Worm (Caenorhabditis elegans) whole organism, mixed stage, embryonic: ENCODE results near the gene C48B4.10.

Source experiments
- M03D4.4 ChIP-seq: sonication (generic microtip); optimal IDR thresholded peaks from 2 replicates; lab custom pipeline; 2017; ENCODE audit warnings: mild to moderate bottlenecking, missing genetic modification characterization, missing compliant biosample characterization
- blmp-1 ChIP-seq: fragments of 150-350 bp; optimal IDR thresholded peaks from 2 replicates; lab custom pipeline; 2014; ENCODE audit warnings: missing biosample characterization, missing genetic modification characterization
- ceh-39 ChIP-seq: fragments of 150-350 bp; optimal IDR thresholded peaks from 2 replicates; lab custom pipeline; 2014; ENCODE audit warnings: missing biosample characterization, missing genetic modification characterization
- ceh-43 ChIP-seq: fragments of 200-800 bp; sonication (Bioruptor generic); optimal IDR thresholded peaks from 2 replicates; lab custom pipeline; 2018; ENCODE audit warnings: mild to moderate bottlenecking, missing genetic modification characterization, moderate library complexity, missing compliant biosample characterization
- ceh-83 ChIP-seq: fragments of 200-800 bp; sonication (Bioruptor generic); optimal IDR thresholded peaks from 2 replicates; lab custom pipeline; 2018; ENCODE audit warnings: mild to moderate bottlenecking, missing genetic modification characterization, missing compliant biosample characterization
- ces-1 ChIP-seq: fragments of 150-350 bp; optimal IDR thresholded peaks from 2 replicates; lab custom pipeline; 2014; ENCODE audit warnings: missing biosample characterization, missing genetic modification reagents, missing genetic modification characterization
- cnd-1 ChIP-seq: fragments of 200-800 bp; sonication (Bioruptor generic); optimal IDR thresholded peaks from 2 replicates; lab custom pipeline; 2018; ENCODE audit warnings: mild to moderate bottlenecking, missing genetic modification characterization, missing compliant biosample characterization
- drap-1 ChIP-seq: fragments of 200-800 bp; sonication (Bioruptor generic); optimal IDR thresholded peaks from 3 replicates; lab custom pipeline; 2018; ENCODE audit warnings: mild to moderate bottlenecking, missing genetic modification characterization, missing compliant biosample characterization
- elt-1 ChIP-seq: sonication (generic microtip); optimal IDR thresholded peaks from 2 replicates; lab custom pipeline; 2017; ENCODE audit warnings: missing genetic modification characterization, mild to moderate bottlenecking, missing compliant biosample characterization, antibody characterized with exemption, moderate library complexity, borderline replicate concordance; ENCODE audit not compliant: insufficient read depth
- ham-2 ChIP-seq: fragments of 200-800 bp; sonication (Bioruptor generic); optimal IDR thresholded peaks from 2 replicates; lab custom pipeline; 2018; ENCODE audit warnings: mild to moderate bottlenecking, missing genetic modification characterization, missing compliant biosample characterization
- hlh-1 ChIP-seq: fragments of 150-350 bp; optimal IDR thresholded peaks from 2 replicates; lab custom pipeline; 2014; ENCODE audit warnings: missing biosample characterization, missing genetic modification reagents, missing genetic modification characterization
- lin-13 ChIP-seq: fragments of 150-350 bp; optimal IDR thresholded peaks from 2 replicates; lab custom pipeline; 2014; ENCODE audit warnings: missing biosample characterization, missing genetic modification characterization
- lin-32 ChIP-seq: fragments of 200-800 bp; sonication (Bioruptor generic); optimal IDR thresholded peaks from 2 replicates; lab custom pipeline; 2018; ENCODE audit warnings: mild to moderate bottlenecking, missing genetic modification characterization, missing compliant biosample characterization
- lsy-2 ChIP-seq: fragments of 150-350 bp; optimal IDR thresholded peaks from 2 replicates; lab custom pipeline; 2014; ENCODE audit warnings: missing biosample characterization, missing genetic modification characterization
- mab-5 ChIP-seq: fragments of 150-350 bp; optimal IDR thresholded peaks from 2 replicates; lab custom pipeline; 2014; ENCODE audit warnings: missing biosample characterization, missing genetic modification characterization
- mep-1 ChIP-seq: fragments of 150-350 bp; optimal IDR thresholded peaks from 2 replicates; lab custom pipeline; 2017; ENCODE audit warnings: missing biosample characterization, missing genetic modification reagents, missing genetic modification characterization, inconsistent platforms
- mls-2 ChIP-seq: sonication (generic microtip); optimal IDR thresholded peaks from 2 replicates; lab custom pipeline; 2016; ENCODE audit warnings: mild to moderate bottlenecking, missing genetic modification characterization, moderate library complexity, missing compliant biosample characterization
- nhr-12 ChIP-seq: fragments of 150-350 bp; optimal IDR thresholded peaks from 2 replicates; lab custom pipeline; 2014; ENCODE audit warnings: missing biosample characterization, missing genetic modification characterization
- nhr-2 ChIP-seq: fragments of 150-350 bp; optimal IDR thresholded peaks from 2 replicates; lab custom pipeline; 2014; ENCODE audit warnings: missing biosample characterization, missing genetic modification characterization
- nhr-237 ChIP-seq: fragments of 150-350 bp; optimal IDR thresholded peaks from 2 replicates; lab custom pipeline; 2014; ENCODE audit warnings: missing biosample characterization, missing genetic modification characterization
- nhr-76 ChIP-seq: sonication (generic microtip); optimal IDR thresholded peaks from 2 replicates; lab custom pipeline; 2017; ENCODE audit warnings: missing biosample characterization, missing genetic modification characterization
- pha-4 ChIP-seq: fragments of 150-350 bp; optimal IDR thresholded peaks from 2 replicates; lab custom pipeline; 2018; ENCODE audit warnings: missing biosample characterization, missing genetic modification reagents, missing genetic modification characterization
- sem-2 ChIP-seq: fragments of 200-800 bp; sonication (Bioruptor generic); optimal IDR thresholded peaks from 2 replicates; lab custom pipeline; 2018; ENCODE audit warnings: mild to moderate bottlenecking, missing genetic modification characterization, missing compliant biosample characterization
- snpc-4 ChIP-seq: fragments of 150-350 bp; optimal IDR thresholded peaks from 2 replicates; lab custom pipeline; 2014; ENCODE audit warnings: missing biosample characterization, missing genetic modification characterization
- sptf-1 ChIP-seq: sonication (generic microtip); optimal IDR thresholded peaks from 2 replicates; lab custom pipeline; 2017; ENCODE audit warnings: mild to moderate bottlenecking, missing genetic modification characterization, moderate library complexity, missing compliant biosample characterization
- unc-120 ChIP-seq: sonication (generic microtip); optimal IDR thresholded peaks from 2 replicates; lab custom pipeline; 2017; ENCODE audit warnings: missing genetic modification characterization, missing compliant biosample characterization; ENCODE audit not compliant: poor library complexity, severe bottlenecking
- unc-39 ChIP-seq: fragments of 150-350 bp; optimal IDR thresholded peaks from 2 replicates; lab custom pipeline; 2014; ENCODE audit warnings: missing biosample characterization, missing genetic modification characterization
- unc-62 ChIP-seq: fragments of 150-350 bp; optimal IDR thresholded peaks from 2 replicates; lab custom pipeline; 2014; ENCODE audit warnings: missing biosample characterization, missing genetic modification reagents, missing genetic modification characterization
- zip-8 ChIP-seq: fragments of 150-350 bp; optimal IDR thresholded peaks from 2 replicates; lab custom pipeline; 2014; ENCODE audit warnings: missing biosample characterization, missing genetic modification characterization
- ztf-11 ChIP-seq: fragments of 150-350 bp; optimal IDR thresholded peaks from 2 replicates; lab custom pipeline; 2014; ENCODE audit warnings: missing biosample characterization, missing genetic modification characterization

The C48B4.10 gene

ce11 chrIII:9546016-9546659 is 18.2 kb downstream of the C48B4.10 start, which contains the start of gene unc-16:
Gene unc-16, plus strand, starts transcription at chrIII:9546258.
- peak; percentile 91 for TF ChIP-seq pha-4 (tag; lab: Kevin White, UChicago)
- peak; percentile 91 for TF ChIP-seq unc-62 (GFP tag; lab: Kevin White, UChicago)
- peak; percentile 32 for TF ChIP-seq M03D4.4 (tag; lab: Kevin White, UChicago)
- TF ChIP-seq mep-1 (tag; lab: Kevin White, UChicago) = peak; percentile 78
- TF ChIP-seq hlh-1 (tag; lab: Kevin White, UChicago) = peak; percentile 47
- peak; percentile 77 for TF ChIP-seq lin-13 (tag; lab: Kevin White, UChicago)
- peak; percentile 32 for TF ChIP-seq drap-1 (GFP tag; lab: Kevin White, UChicago)
- no peak for TF ChIP-seq zip-8 (tag; lab: Kevin White, UChicago)
- peak; percentile 22 for TF ChIP-seq ham-2 (GFP tag; lab: Kevin White, UChicago)
- no peak for TF ChIP-seq blmp-1 (tag; lab: Kevin White, UChicago)
- peak; percentile 78 for TF ChIP-seq ces-1 (GFP tag; lab: Kevin White, UChicago)
- peak; percentile 98 for TF ChIP-seq lsy-2
- TF ChIP-seq ceh-39 (tag; lab: Kevin White, UChicago) = peak; percentile 47
- no peak for TF ChIP-seq sem-2 (GFP tag; lab: Kevin White, UChicago)
- TF ChIP-seq nhr-237 (tag; lab: Kevin White, UChicago) = peak; percentile 65
- TF ChIP-seq elt-1 (tag; lab: Kevin White, UChicago) = peak; percentile 49
- peak; percentile 27 for TF ChIP-seq unc-120 (tag; lab: Kevin White, UChicago)
- TF ChIP-seq mls-2 = peak; percentile 54
- TF ChIP-seq sptf-1 (tag; lab: Kevin White, UChicago) = no peak
- TF ChIP-seq ceh-83 (GFP tag; lab: Kevin White, UChicago) = peak; percentile 20
- no peak for TF ChIP-seq snpc-4

- no peak for TF ChIP-seq nhr-237 (tag; lab: Kevin White, UChicago)
- TF ChIP-seq mls-2 = no peak
- TF ChIP-seq unc-39 = no peak
- TF ChIP-seq cnd-1 (tag; lab: Kevin White, UChicago) = no peak
- TF ChIP-seq sem-2 (GFP tag; lab: Kevin White, UChicago) = no peak
- TF ChIP-seq blmp-1 (tag; lab: Kevin White, UChicago) = no peak
- no peak for TF ChIP-seq ces-1 (GFP tag; lab: Kevin White, UChicago)
- TF ChIP-seq hlh-1 (tag; lab: Kevin White, UChicago) = no peak
- no peak for TF ChIP-seq zip-8 (tag; lab: Kevin White, UChicago)
Measured at ce11 chrIII:9544820-9545219, 19.5 kb downstream of the C48B4.10 start, which contains the start of gene ZK1098.12. Gene ZK1098.12, plus strand, starts transcription at chrIII:9545120.

- TF ChIP-seq elt-1 (tag; lab: Kevin White, UChicago) = no peak
- no peak for TF ChIP-seq lsy-2
- no peak for TF ChIP-seq mab-5 (tag; lab: Kevin White, UChicago)
- TF ChIP-seq lin-32 (GFP tag; lab: Kevin White, UChicago) = no peak
- no peak for TF ChIP-seq pha-4 (tag; lab: Kevin White, UChicago)
- TF ChIP-seq zip-8 (tag; lab: Kevin White, UChicago) = no peak
- no peak for TF ChIP-seq M03D4.4 (tag; lab: Kevin White, UChicago)
- TF ChIP-seq blmp-1 (tag; lab: Kevin White, UChicago) = no peak
- TF ChIP-seq sptf-1 (tag; lab: Kevin White, UChicago) = no peak
- no peak for TF ChIP-seq ztf-11 (tag; lab: Kevin White, UChicago)
- TF ChIP-seq mls-2 = no peak
- TF ChIP-seq sem-2 (GFP tag; lab: Kevin White, UChicago) = no peak
- TF ChIP-seq ces-1 (GFP tag; lab: Kevin White, UChicago) = no peak
- TF ChIP-seq nhr-12 (tag; lab: Kevin White, UChicago) = no peak
- no peak for TF ChIP-seq nhr-2
- TF ChIP-seq nhr-237 (tag; lab: Kevin White, UChicago) = no peak
- TF ChIP-seq ceh-43 (GFP tag; lab: Kevin White, UChicago) = no peak
- TF ChIP-seq snpc-4 = no peak
Measured at ce11 chrIII:9544125-9544524, 20.2 kb downstream of the C48B4.10 start, which contains the start of gene ZK1098.9. Gene ZK1098.9, plus strand, starts transcription at chrIII:9544425.

ce11 chrIII:9542816-9543215 is 21.5 kb downstream of the C48B4.10 start, which contains the start of gene eif-2Balpha:
Gene eif-2Balpha, plus strand, starts transcription at chrIII:9543119.
- TF ChIP-seq ces-1 (GFP tag; lab: Kevin White, UChicago) (peak; percentile 64), nhr-76 (tag; lab: Kevin White, UChicago) (no peak), lsy-2 (peak; percentile 75), lin-13 (tag; lab: Kevin White, UChicago) (no peak)
